ENCODE assay signal across 4 fruit fly cellular contexts in the genomic region with DNA sequence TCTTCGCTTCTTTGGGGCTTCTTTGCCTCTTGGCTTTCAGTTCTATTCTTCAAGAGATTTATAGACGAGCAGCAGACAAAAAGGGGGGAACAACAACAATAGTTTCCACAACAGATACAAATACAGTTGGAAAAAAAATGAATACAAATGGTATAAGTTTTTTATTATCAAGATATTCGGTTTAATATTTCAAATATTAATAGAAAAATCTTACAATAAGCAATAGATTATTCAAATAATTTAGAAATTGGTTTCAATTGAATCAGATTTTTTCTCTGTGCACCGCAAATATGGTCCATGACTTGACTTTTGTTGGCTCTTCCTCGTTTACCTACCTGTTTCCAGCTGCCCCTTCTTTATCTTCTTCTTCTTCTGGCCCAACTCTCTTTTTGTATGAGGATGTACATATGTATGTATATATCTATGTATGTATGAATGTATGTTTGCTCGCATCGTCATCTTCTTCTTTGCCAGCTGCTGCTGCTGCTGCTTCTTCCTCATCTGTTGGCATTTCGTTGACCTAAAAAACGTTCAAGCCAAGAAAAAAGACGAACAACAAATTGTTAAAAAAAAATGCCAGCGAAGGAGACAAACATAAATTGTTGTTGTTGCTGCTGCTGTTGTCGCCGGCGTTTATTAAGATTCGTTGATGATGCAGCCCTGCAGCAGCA.
TF ChIP-seq lines count a peak whose summit lies in the region.

No protein-coding gene starts in this region.

- no peak for TF ChIP-seq CTCF in whole organism, embryonic (GFP tag; optimal IDR thresholded peaks at IDR 0.05; lab: Kevin White, UChicago)

TF ChIP-seq in whole organism, embryonic, 481 proteins besides CTCF, POLR2A, EP300 and RAD21 (continues in another document):
- TF ChIP-seq CG13123 (GFP tag; optimal IDR thresholded peaks at IDR 0.05; lab: Kevin White, UChicago) (no peak), ATbp (GFP tag; optimal IDR thresholded peaks at IDR 0.05; lab: Kevin White, UChicago) (peak; percentile 81), CG6254 (GFP tag; optimal IDR thresholded peaks at IDR 0.05; lab: Kevin White, UChicago) (peak; percentile 58), unpg (GFP tag; optimal IDR thresholded peaks at IDR 0.05; lab: Kevin White, UChicago) (peak; percentile 77), hbn (GFP tag; IDR thresholded peaks at IDR 0.05; lab: Robert Waterston, UW; ENCODE audit: partially characterized antibody) (no peak), CG9797 (GFP tag; optimal IDR thresholded peaks at IDR 0.05; lab: Kevin White, UChicago) (no peak), Jarid2 (GFP tag; optimal IDR thresholded peaks at IDR 0.05; lab: Kevin White, UChicago) (peak; percentile 29), dati (GFP tag; IDR thresholded peaks at IDR 0.05; lab: Robert Waterston, UW) (no peak), corto (GFP tag; optimal IDR thresholded peaks at IDR 0.05; lab: Kevin White, UChicago) (no peak), NC2α (GFP tag; optimal IDR thresholded peaks at IDR 0.05; lab: Kevin White, UChicago) (no peak), Lpt (GFP tag; optimal IDR thresholded peaks at IDR 0.05; lab: Kevin White, UChicago) (no peak), CG12391 (tag; optimal IDR thresholded peaks at IDR 0.05; lab: Kevin White, UChicago) (peak; percentile 93), CG17912 (GFP tag; optimal IDR thresholded peaks at IDR 0.05; lab: Kevin White, UChicago) (no peak), mld (GFP tag; IDR thresholded peaks at IDR 0.05; lab: Robert Waterston, UW; ENCODE audit: partially characterized antibody) (no peak), dysf (GFP tag; IDR thresholded peaks at IDR 0.05; lab: Robert Waterston, UW) (peak; percentile 77), seq (GFP tag; IDR thresholded peaks at IDR 0.05; lab: Robert Waterston, UW) (peak; percentile 40; the same call in 1 of the 2 replicates), CG33213 (GFP tag; optimal IDR thresholded peaks at IDR 0.05; lab: Kevin White, UChicago) (no peak), CG18619 (GFP tag; optimal IDR thresholded peaks at IDR 0.05; lab: Kevin White, UChicago) (peak; percentile 32), Asciz (GFP tag; optimal IDR thresholded peaks at IDR 0.05; lab: Kevin White, UChicago) (peak; percentile 61), schlank (tag; optimal IDR thresholded peaks at IDR 0.05; lab: Kevin White, UChicago) (no peak)

TF ChIP-seq in whole organism, prepupa, 60 proteins besides CTCF, POLR2A, EP300 and RAD21 (continues in another document):
- peak; percentile 53 for TF ChIP-seq svp (GFP tag; lab: Kevin White, UChicago)
- TF ChIP-seq CG4318 (GFP tag; optimal IDR thresholded peaks at IDR 0.05; lab: Kevin White, UChicago): peak; percentile 40
- TF ChIP-seq acj6 (GFP tag; optimal IDR thresholded peaks at IDR 0.05; lab: Kevin White, UChicago): peak; percentile 59
- peak; percentile 36 for TF ChIP-seq CG9139 (GFP tag; optimal IDR thresholded peaks at IDR 0.05; lab: Kevin White, UChicago)
- TF ChIP-seq CG11762 (GFP tag; optimal IDR thresholded peaks at IDR 0.05; lab: Kevin White, UChicago; ENCODE audit: insufficient read depth): peak; percentile 36
- peak; percentile 71 for TF ChIP-seq Ets96B (tag; optimal IDR thresholded peaks at IDR 0.05; lab: Kevin White, UChicago)
- peak in 1 of 2 experiments; percentile 61 for TF ChIP-seq salr (GFP tag; optimal IDR thresholded peaks at IDR 0.05; lab: Kevin White, UChicago)
- no peak for TF ChIP-seq CG31627 (GFP tag; optimal IDR thresholded peaks at IDR 0.05; lab: Kevin White, UChicago)
- peak; percentile 70 for TF ChIP-seq fkh (GFP tag; optimal IDR thresholded peaks at IDR 0.05; lab: Kevin White, UChicago)
- peak; percentile 15 for TF ChIP-seq vri (GFP tag; optimal IDR thresholded peaks at IDR 0.05; lab: Kevin White, UChicago)
- TF ChIP-seq eg (GFP tag; IDR thresholded peaks at IDR 0.05; lab: Robert Waterston, UW): peak; percentile 51; the same call in 2 of the 3 replicates
- TF ChIP-seq fd85E (GFP tag; optimal IDR thresholded peaks at IDR 0.05; lab: Kevin White, UChicago): no peak
- peak; percentile 45 for TF ChIP-seq CG7368 (GFP tag; optimal IDR thresholded peaks at IDR 0.05; lab: Kevin White, UChicago)
- TF ChIP-seq net (GFP tag; optimal IDR thresholded peaks at IDR 0.05; lab: Kevin White, UChicago): no peak
- TF ChIP-seq Met (GFP tag; optimal IDR thresholded peaks at IDR 0.05; lab: Kevin White, UChicago): peak; percentile 32
- peak; percentile 43 for TF ChIP-seq CG6276 (GFP tag; optimal IDR thresholded peaks at IDR 0.05; lab: Kevin White, UChicago)
- TF ChIP-seq CG10631 (GFP tag; optimal IDR thresholded peaks at IDR 0.05; lab: Kevin White, UChicago): peak; percentile 85
- peak; percentile 63 for TF ChIP-seq CG34406 (GFP tag; optimal IDR thresholded peaks at IDR 0.05; lab: Kevin White, UChicago)
- peak; percentile 10 for TF ChIP-seq Sox102F (GFP tag; optimal IDR thresholded peaks at IDR 0.05; lab: Kevin White, UChicago)
- peak; percentile 81 for TF ChIP-seq CG6163 (GFP tag; IDR thresholded peaks at IDR 0.05; lab: Robert Waterston, UW)
- TF ChIP-seq CG11902 (GFP tag; optimal IDR thresholded peaks at IDR 0.05; lab: Kevin White, UChicago): peak; percentile 10

TF ChIP-seq in whole organism, pupa, 21 proteins besides CTCF, POLR2A, EP300 and RAD21:
- TF ChIP-seq Pif1A (GFP tag; optimal IDR thresholded peaks at IDR 0.05; lab: Kevin White, UChicago): peak; percentile 40
- TF ChIP-seq CG8301 (tag; optimal IDR thresholded peaks at IDR 0.05; lab: Kevin White, UChicago): peak; percentile 70
- peak; percentile 69 for TF ChIP-seq CG14655 (GFP tag; optimal IDR thresholded peaks at IDR 0.05; lab: Kevin White, UChicago)
- peak; percentile 85 for TF ChIP-seq CG15710 (tag; optimal IDR thresholded peaks at IDR 0.05; lab: Kevin White, UChicago)
- peak; percentile 68 for TF ChIP-seq EcR (GFP tag; optimal IDR thresholded peaks at IDR 0.05; lab: Kevin White, UChicago)
- TF ChIP-seq Ets98B (GFP tag; IDR thresholded peaks at IDR 0.05; lab: Robert Waterston, UW): peak; percentile 41; the same call in 1 of the 2 replicates
- peak; percentile 43 for TF ChIP-seq D1 (tag; optimal IDR thresholded peaks at IDR 0.05; lab: Kevin White, UChicago)
- peak; percentile 69 for TF ChIP-seq CG17806 (tag; optimal IDR thresholded peaks at IDR 0.05; lab: Kevin White, UChicago)
- TF ChIP-seq fd96Ca (GFP tag; IDR thresholded peaks at IDR 0.05; lab: Robert Waterston, UW): no peak
- TF ChIP-seq CG9948 (tag; optimal IDR thresholded peaks at IDR 0.05; lab: Kevin White, UChicago): peak; percentile 82
- TF ChIP-seq CG12605 (GFP tag; IDR thresholded peaks at IDR 0.05; lab: Robert Waterston, UW): peak; percentile 67
- TF ChIP-seq CG8159 (tag; optimal IDR thresholded peaks at IDR 0.05; lab: Kevin White, UChicago): peak; percentile 76
- peak; percentile 36 for TF ChIP-seq CG13204 (GFP tag; optimal IDR thresholded peaks at IDR 0.05; lab: Kevin White, UChicago)
- peak; percentile 6 for TF ChIP-seq Snoo (tag; optimal IDR thresholded peaks at IDR 0.05; lab: Kevin White, UChicago)
- TF ChIP-seq Pif1B (GFP tag; optimal IDR thresholded peaks at IDR 0.05; lab: Kevin White, UChicago): no peak
- TF ChIP-seq CG10348 (GFP tag; IDR thresholded peaks at IDR 0.05; lab: Robert Waterston, UW): no peak
- TF ChIP-seq CG32121 (GFP tag; IDR thresholded peaks at IDR 0.05; lab: Robert Waterston, UW): peak; percentile 21; the same call in 1 of the 2 replicates
- TF ChIP-seq CG34367 (tag; optimal IDR thresholded peaks at IDR 0.05; lab: Kevin White, UChicago): peak; percentile 66
- TF ChIP-seq CG4496 (GFP tag; IDR thresholded peaks at IDR 0.05; lab: Robert Waterston, UW): peak; percentile 63; the same call in 2 of the 3 replicates
- 0 out of 2 replicates have a peak, but pooled peaks have one; percentile 18 for TF ChIP-seq rn (GFP tag; IDR thresholded peaks at IDR 0.05; lab: Robert Waterston, UW)
- no peak for TF ChIP-seq gl (tag; optimal IDR thresholded peaks at IDR 0.05; lab: Kevin White, UChicago)
TF ChIP-seq in whole organism, pupa: peak in this region for 17.

TF ChIP-seq in whole organism, wandering third instar larva, 38 proteins besides CTCF, POLR2A, EP300 and RAD21:
- TF ChIP-seq sv (GFP tag; optimal IDR thresholded peaks at IDR 0.05; lab: Kevin White, UChicago): peak; percentile 48
- peak in 1 of 2 experiments; percentile 34 for TF ChIP-seq foxo (GFP tag; optimal IDR thresholded peaks at IDR 0.05; lab: Kevin White, UChicago)
- TF ChIP-seq Abd-B (GFP tag; optimal IDR thresholded peaks at IDR 0.05; lab: Kevin White, UChicago): no peak
- no peak for TF ChIP-seq dl (GFP tag; optimal IDR thresholded peaks at IDR 0.05; lab: Kevin White, UChicago; ENCODE audit: insufficient read depth in 1 of 2, partially characterized antibody in 2 of 2)
- peak; percentile 24 for TF ChIP-seq h (GFP tag; optimal IDR thresholded peaks at IDR 0.05; lab: Kevin White, UChicago)
- TF ChIP-seq pan (optimal IDR thresholded peaks at IDR 0.05; lab: Kevin White, UChicago): no peak
- peak; percentile 54 for TF ChIP-seq OdsH (GFP tag; optimal IDR thresholded peaks at IDR 0.05; lab: Kevin White, UChicago)
- TF ChIP-seq psq (GFP tag; optimal IDR thresholded peaks at IDR 0.05; lab: Kevin White, UChicago): peak; percentile 36
- TF ChIP-seq br (GFP tag; optimal IDR thresholded peaks at IDR 0.05; lab: Kevin White, UChicago): peak; percentile 9
- TF ChIP-seq Sp1 (GFP tag; optimal IDR thresholded peaks at IDR 0.05; lab: Kevin White, UChicago): peak; percentile 37
- TF ChIP-seq CG9705 (GFP tag; optimal IDR thresholded peaks at IDR 0.05; lab: Kevin White, UChicago): no peak

Comparison
In these comparisons a context has a peak if more than half of its experiments do, and no peak if none do; other contexts are left out.
1. Of the 7 proteins assayed by ChIP-seq in both whole organism, embryonic and whole organism, prepupa: peak only in whole organism, embryonic: Blimp-1; only in whole organism, prepupa: CG16779, Gug and Lpt; in both: Sox102F; in neither: 2.